Worm (Caenorhabditis elegans) whole organism, young adult: ENCODE results near the gene lido-16.

Experiments used
- B0261.1 ChIP-seq: sonication (generic microtip); optimal IDR thresholded peaks from 2 replicates; lab custom pipeline; 2016; ENCODE audit warnings: mild to moderate bottlenecking, missing genetic modification characterization, moderate library complexity, missing compliant biosample characterization
- B0336.3 ChIP-seq: fragments of 200-800 bp; sonication (Bioruptor generic); IDR thresholded peaks from 2 replicates; pipeline ENCODE4 v1.3.6; 2022; ENCODE audit warnings: missing genetic modification characterization, missing compliant biosample characterization
- F22D6.2 ChIP-seq: sonication (generic microtip); optimal IDR thresholded peaks from 2 replicates; lab custom pipeline; 2016; ENCODE audit warnings: mild to moderate bottlenecking, missing genetic modification characterization, missing compliant biosample characterization
- F33H1.4 ChIP-seq: fragments of 200-800 bp; sonication (Bioruptor generic); IDR thresholded peaks from 2 replicates; pipeline ENCODE4 v1.3.6; 2022; ENCODE audit warnings: missing genetic modification reagents, missing genetic modification characterization, missing compliant biosample characterization
- F37B4.10 ChIP-seq: fragments of 200-800 bp; sonication (Bioruptor generic); IDR thresholded peaks from 2 replicates; pipeline ENCODE4 v1.3.6; 2022; ENCODE audit warnings: missing genetic modification characterization, missing compliant biosample characterization
- F57A8.1 ChIP-seq: fragments of 200-800 bp; sonication (Bioruptor generic); optimal IDR thresholded peaks from 2 replicates; lab custom pipeline; 2018; ENCODE audit warnings: mild to moderate bottlenecking, missing genetic modification characterization, moderate library complexity, missing compliant biosample characterization
- F57C9.4 ChIP-seq: sonication (generic microtip); optimal IDR thresholded peaks from 2 replicates; lab custom pipeline; 2017; ENCODE audit warnings: mild to moderate bottlenecking, missing genetic modification characterization, missing compliant biosample characterization
- K12H6.12 ChIP-seq: fragments of 200-800 bp; sonication (Bioruptor generic); optimal IDR thresholded peaks from 2 replicates; lab custom pipeline; 2018; ENCODE audit warnings: mild to moderate bottlenecking, missing genetic modification characterization, missing compliant biosample characterization
- Y95B8A.8 ChIP-seq: fragments of 200-800 bp; sonication (Bioruptor generic); IDR thresholded peaks from 2 replicates; pipeline ENCODE4 v1.3.6; 2022; ENCODE audit warnings: missing genetic modification reagents, missing genetic modification characterization, missing compliant biosample characterization
- akir-1 ChIP-seq: fragments of 200-800 bp; sonication (Bioruptor generic); optimal IDR thresholded peaks from 2 replicates; lab custom pipeline; 2018; ENCODE audit warnings: mild to moderate bottlenecking, missing genetic modification characterization, moderate library complexity, missing compliant biosample characterization
- ama-1 ChIP-seq, 3 experiments: fragments of 150-350 bp in 1 of 3; sonication (generic microtip) in 2 of 3; optimal IDR thresholded peaks; 2 replicates each; lab custom pipeline; 2014 to 2018; ENCODE audit warnings: missing biosample characterization in 2 of 3, missing genetic modification characterization in 2 of 3, missing genetic modification reagents in 2 of 3
- aptf-3 ChIP-seq: fragments of 200-800 bp; sonication (Bioruptor generic); IDR thresholded peaks from 2 replicates; pipeline ENCODE4 v1.3.6; 2022; ENCODE audit warnings: missing genetic modification characterization, missing compliant biosample characterization
- attf-3 ChIP-seq: fragments of 200-800 bp; sonication (Bioruptor generic); conservative IDR thresholded peaks from 2 replicates; pipeline ENCODE4 v1.3.6; 2022; ENCODE audit warnings: missing genetic modification reagents, missing genetic modification characterization, missing compliant biosample characterization
- cebp-1 ChIP-seq, 2 experiments: fragments of 200-800 bp in 1 of 2; sonication (Bioruptor generic) in 1 of 2; sonication (generic microtip) in 1 of 2; IDR thresholded peaks in 1 of 2; optimal IDR thresholded peaks in 1 of 2; 2 replicates each; pipeline versions ENCODE4 v1.3.6 to Lab custom; 2017 to 2022; ENCODE audit warnings: missing compliant biosample characterization in 2 of 2, missing genetic modification characterization in 2 of 2, mild to moderate bottlenecking in 1 of 2, missing genetic modification reagents in 1 of 2, moderate library complexity in 1 of 2
- ceh-27 ChIP-seq: fragments of 200-800 bp; sonication (Bioruptor generic); optimal IDR thresholded peaks from 2 replicates; lab custom pipeline; 2018; ENCODE audit warnings: mild to moderate bottlenecking, missing genetic modification characterization, moderate library complexity, missing compliant biosample characterization
- ceh-40 ChIP-seq: fragments of 200-800 bp; sonication (Bioruptor generic); IDR thresholded peaks from 2 replicates; pipeline ENCODE4 v1.3.6; 2022; ENCODE audit warnings: missing genetic modification characterization, missing compliant biosample characterization
- ceh-58 ChIP-seq: fragments of 200-800 bp; sonication (Bioruptor generic); IDR thresholded peaks from 2 replicates; pipeline ENCODE4 v1.3.6; 2022; ENCODE audit warnings: missing genetic modification characterization, missing compliant biosample characterization
- ceh-79 ChIP-seq: sonication (generic microtip); optimal IDR thresholded peaks from 2 replicates; lab custom pipeline; 2017; ENCODE audit warnings: mild to moderate bottlenecking, missing genetic modification characterization, missing compliant biosample characterization
- ceh-91 ChIP-seq: fragments of 200-800 bp; sonication (Bioruptor generic); IDR thresholded peaks from 2 replicates; pipeline ENCODE4 v1.3.6; 2022; ENCODE audit warnings: missing genetic modification reagents, missing genetic modification characterization, missing compliant biosample characterization
- chd-7 ChIP-seq: sonication (generic microtip); optimal IDR thresholded peaks from 2 replicates; lab custom pipeline; 2016; ENCODE audit warnings: mild to moderate bottlenecking, missing genetic modification characterization, moderate library complexity, missing compliant biosample characterization
- die-1 ChIP-seq: sonication (generic microtip); optimal IDR thresholded peaks from 2 replicates; lab custom pipeline; 2016; ENCODE audit warnings: missing genotype, mild to moderate bottlenecking, missing genetic modification characterization, missing compliant biosample characterization
- efl-1 ChIP-seq: fragments of 150-350 bp; optimal IDR thresholded peaks from 2 replicates; lab custom pipeline; 2014; ENCODE audit warnings: missing biosample characterization, missing genetic modification reagents, missing genetic modification characterization
- egl-44 ChIP-seq: fragments of 200-800 bp; sonication (Bioruptor generic); IDR thresholded peaks from 2 replicates; pipeline ENCODE4 v1.3.6; 2022; ENCODE audit warnings: missing genetic modification reagents, missing genetic modification characterization, missing compliant biosample characterization
- ekl-4 ChIP-seq: fragments of 200-800 bp; sonication (Bioruptor generic); IDR thresholded peaks from 2 replicates; pipeline ENCODE4 v1.3.6; 2022; ENCODE audit warnings: missing genetic modification reagents, missing genetic modification characterization, missing compliant biosample characterization
- gei-17 ChIP-seq: fragments of 200-800 bp; sonication (Bioruptor generic); optimal IDR thresholded peaks from 2 replicates; lab custom pipeline; 2018; ENCODE audit warnings: mild to moderate bottlenecking, missing genetic modification characterization, missing compliant biosample characterization
- hlh-12 ChIP-seq: sonication (generic microtip); optimal IDR thresholded peaks from 2 replicates; lab custom pipeline; 2016; ENCODE audit warnings: missing genetic modification characterization, missing compliant biosample characterization
- hlh-26 ChIP-seq: fragments of 200-800 bp; sonication (Bioruptor generic); conservative IDR thresholded peaks from 2 replicates; pipeline ENCODE4 v1.3.6; 2022; ENCODE audit warnings: missing genetic modification reagents, missing genetic modification characterization, missing compliant biosample characterization
- hmg-1.2 ChIP-seq: fragments of 200-800 bp; sonication (Bioruptor generic); IDR thresholded peaks from 2 replicates; pipeline ENCODE4 v1.3.6; 2022; ENCODE audit warnings: missing genetic modification reagents, missing genetic modification characterization, missing compliant biosample characterization
- let-607 ChIP-seq, 2 experiments: fragments of 200-800 bp in 1 of 2; sonication (Bioruptor generic) in 1 of 2; sonication (generic microtip) in 1 of 2; optimal IDR thresholded peaks; 2 replicates each; lab custom pipeline; 2016 to 2018; ENCODE audit warnings: mild to moderate bottlenecking in 2 of 2, missing compliant biosample characterization in 2 of 2, missing genetic modification characterization in 2 of 2, moderate library complexity in 2 of 2, missing genotype in 1 of 2
- lin-26 ChIP-seq: fragments of 200-800 bp; sonication (Bioruptor generic); IDR thresholded peaks from 2 replicates; pipeline ENCODE4 v1.3.6; 2022; ENCODE audit warnings: missing genetic modification reagents, missing genetic modification characterization, missing compliant biosample characterization
- lin-35 ChIP-seq, 3 experiments: fragments of 150-350 bp in 2 of 3; sonication (generic microtip) in 1 of 3; optimal IDR thresholded peaks; 2 replicates each; lab custom pipeline; 2014 to 2018; ENCODE audit warnings: missing biosample characterization in 3 of 3, missing genetic modification characterization in 3 of 3, missing genetic modification reagents in 3 of 3
- lir-1 ChIP-seq: fragments of 200-800 bp; sonication (Bioruptor generic); conservative IDR thresholded peaks from 2 replicates; pipeline ENCODE4 v1.3.6; 2022; ENCODE audit warnings: missing genetic modification reagents, missing genetic modification characterization, missing compliant biosample characterization
- madf-10 ChIP-seq: sonication (generic microtip); optimal IDR thresholded peaks from 2 replicates; lab custom pipeline; 2016; ENCODE audit warnings: mild to moderate bottlenecking, missing genetic modification characterization, missing compliant biosample characterization
- madf-6 ChIP-seq: fragments of 200-800 bp; sonication (Bioruptor generic); IDR thresholded peaks from 2 replicates; pipeline ENCODE4 v1.3.6; 2022; ENCODE audit warnings: missing genetic modification reagents, missing genetic modification characterization, missing compliant biosample characterization
- madf-8 ChIP-seq: fragments of 200-800 bp; sonication (Bioruptor generic); conservative IDR thresholded peaks from 2 replicates; pipeline ENCODE4 v1.3.6; 2022; ENCODE audit warnings: missing genetic modification reagents, missing genetic modification characterization, missing compliant biosample characterization
- sea-2 ChIP-seq: fragments of 200-800 bp; sonication (Bioruptor generic); IDR thresholded peaks from 2 replicates; pipeline ENCODE4 v1.3.6; 2022; ENCODE audit warnings: missing genetic modification characterization, missing compliant biosample characterization
- snpc-4 ChIP-seq, 5 experiments: fragments of 150-350 bp in 1 of 5; sonication (generic microtip) in 4 of 5; optimal IDR thresholded peaks; 2 replicates each; lab custom pipeline; 2014 to 2018; ENCODE audit warnings: missing genetic modification characterization in 5 of 5, missing biosample characterization in 3 of 5, antibody characterized with exemption in 2 of 5, mild to moderate bottlenecking in 2 of 5, missing compliant biosample characterization in 2 of 5, missing genotype in 2 of 5, moderate library complexity in 2 of 5, missing genetic modification reagents in 1 of 5
- sptf-2 ChIP-seq: fragments of 200-800 bp; sonication (Bioruptor generic); optimal IDR thresholded peaks from 2 replicates; lab custom pipeline; 2018; ENCODE audit warnings: mild to moderate bottlenecking, missing genetic modification characterization, missing compliant biosample characterization
- tlf-1 ChIP-seq: fragments of 200-800 bp; sonication (Bioruptor generic); optimal IDR thresholded peaks from 2 replicates; lab custom pipeline; 2018; ENCODE audit warnings: mild to moderate bottlenecking, missing genetic modification characterization, missing compliant biosample characterization
- zfh-2 ChIP-seq: fragments of 200-800 bp; sonication (Bioruptor generic); conservative IDR thresholded peaks from 2 replicates; pipeline ENCODE4 v1.3.6; 2022; ENCODE audit warnings: missing genetic modification reagents, missing genetic modification characterization, missing compliant biosample characterization
- ztf-22 ChIP-seq: fragments of 200-800 bp; sonication (Bioruptor generic); optimal IDR thresholded peaks from 2 replicates; lab custom pipeline; 2018; ENCODE audit warnings: mild to moderate bottlenecking, missing genetic modification characterization, moderate library complexity, missing compliant biosample characterization
- ztf-26 ChIP-seq: sonication (generic microtip); optimal IDR thresholded peaks from 2 replicates; lab custom pipeline; 2017; ENCODE audit warnings: missing genetic modification characterization, missing compliant biosample characterization
- ztf-3 ChIP-seq: fragments of 200-800 bp; sonication (Bioruptor generic); optimal IDR thresholded peaks from 2 replicates; lab custom pipeline; 2018; ENCODE audit warnings: mild to moderate bottlenecking, missing genetic modification characterization, missing compliant biosample characterization
- ztf-6 ChIP-seq: fragments of 200-800 bp; sonication (Bioruptor generic); IDR thresholded peaks from 2 replicates; pipeline ENCODE4 v1.3.6; 2022; ENCODE audit warnings: missing genetic modification reagents, missing genetic modification characterization, missing compliant biosample characterization

lido-16 gene

DNA sequence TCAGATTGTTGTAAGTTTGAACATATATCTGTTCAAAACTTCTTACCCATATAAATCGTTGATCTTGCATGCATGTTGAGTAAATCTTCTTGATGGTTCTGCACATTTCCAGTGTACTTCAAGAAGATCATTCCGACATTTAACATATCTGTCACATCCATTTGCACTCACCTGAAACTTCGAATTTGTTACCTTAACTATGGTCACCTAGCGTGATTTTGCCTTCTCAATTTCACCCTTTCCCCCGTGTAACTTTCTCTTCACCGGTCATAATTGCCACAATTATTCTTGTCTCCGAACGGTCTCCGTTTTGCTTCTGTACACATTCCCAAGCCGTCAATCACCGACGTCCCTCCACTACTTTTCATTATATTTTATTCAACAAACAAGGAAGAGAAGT is 28.6 kb upstream of the lido-16 start:
- no peak for TF ChIP-seq B0261.1 (tag; lab: Kevin White, UChicago)
- no peak for TF ChIP-seq lir-1 (GFP tag; lab: Robert Waterston, UW)
- TF ChIP-seq sea-2 (GFP tag; lab: Robert Waterston, UW) = no peak
- no peak for TF ChIP-seq hlh-12
- TF ChIP-seq madf-10 (tag; lab: Kevin White, UChicago) = no peak
- TF ChIP-seq ztf-26 (tag; lab: Kevin White, UChicago) = no peak
- no peak for TF ChIP-seq F37B4.10
- TF ChIP-seq hmg-1.2 (GFP tag; lab: Robert Waterston, UW) = no peak
- TF ChIP-seq ekl-4 (GFP tag; lab: Robert Waterston, UW) = no peak
- TF ChIP-seq let-607 (tag; optimal IDR thresholded peaks at IDR 0.05; lab: Kevin White, UChicago) = no peak
- TF ChIP-seq ceh-27 (GFP tag; lab: Kevin White, UChicago) = no peak
- TF ChIP-seq lin-35 (GFP tag; optimal IDR thresholded peaks at IDR 0.05; lab: Kevin White, UChicago) = no peak
- no peak for TF ChIP-seq ztf-6
- TF ChIP-seq sptf-2 (GFP tag; lab: Kevin White, UChicago) = no peak
- TF ChIP-seq chd-7 (tag; lab: Kevin White, UChicago) = no peak
- TF ChIP-seq ztf-22 = no peak
- TF ChIP-seq, all 124 proteins: peak for 0

DNA sequence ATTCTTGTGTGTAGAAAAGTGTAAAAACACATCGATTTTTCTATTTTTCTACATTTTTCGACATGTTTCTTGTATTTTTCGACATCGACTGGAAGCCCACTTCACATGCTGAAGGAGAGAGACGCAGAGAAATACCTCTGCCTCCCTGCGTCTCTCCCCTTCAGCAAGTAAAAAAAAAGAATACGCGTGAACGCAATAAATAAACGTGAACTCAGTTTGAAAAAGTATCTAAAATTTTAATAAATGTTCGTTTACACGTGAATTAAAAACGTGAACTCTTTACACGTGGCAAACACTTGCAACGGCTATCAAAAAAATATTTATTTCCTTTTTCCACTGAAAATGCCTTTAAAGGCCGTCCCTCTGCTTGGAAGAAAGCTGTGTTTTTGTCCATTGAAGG is 18.1 kb upstream of the lido-16 start, which contains the start of gene R05G9.1:
TSS of gene R05G9.1 (plus strand) at position 343 of the 400 bp plus-strand sequence.
- TF ChIP-seq ceh-91 (GFP tag; lab: Robert Waterston, UW) (no peak), ama-1 (optimal IDR thresholded peaks at IDR 0.05; lab: Kevin White, UChicago) (no peak), ama-1 (GFP tag; optimal IDR thresholded peaks at IDR 0.05; lab: Kevin White, UChicago) (no peak), gei-17 (GFP tag; lab: Kevin White, UChicago) (no peak), attf-3 (GFP tag; lab: Robert Waterston, UW) (no peak), F22D6.2 (tag; lab: Kevin White, UChicago) (no peak), hlh-26 (GFP tag; lab: Robert Waterston, UW) (no peak), hmg-1.2 (GFP tag; lab: Robert Waterston, UW) (peak; percentile 66; the same call in 1 of the 2 replicates), tlf-1 (GFP tag; lab: Kevin White, UChicago) (no peak), zfh-2 (GFP tag; lab: Robert Waterston, UW) (no peak)

- TF ChIP-seq hmg-1.2 (GFP tag; lab: Robert Waterston, UW) = peak; percentile 27; the same call in 1 of the 2 replicates
- no peak for TF ChIP-seq F57C9.4 (tag; lab: Kevin White, UChicago)
- TF ChIP-seq ceh-58 (GFP tag; lab: Robert Waterston, UW) = no peak
- no peak for TF ChIP-seq aptf-3 (GFP tag; lab: Robert Waterston, UW)
- TF ChIP-seq zfh-2 (GFP tag; lab: Robert Waterston, UW) = no peak
- TF ChIP-seq Y95B8A.8 (GFP tag; lab: Robert Waterston, UW) = no peak
- no peak for TF ChIP-seq ama-1 (optimal IDR thresholded peaks at IDR 0.05; lab: Kevin White, UChicago)
- TF ChIP-seq ama-1 (GFP tag; optimal IDR thresholded peaks at IDR 0.05; lab: Kevin White, UChicago) = no peak
- no peak for TF ChIP-seq B0336.3 (GFP tag; lab: Robert Waterston, UW)
- peak; percentile 50 for TF ChIP-seq efl-1 (GFP tag; lab: Kevin White, UChicago)
- no peak for TF ChIP-seq cebp-1 (GFP tag; IDR thresholded peaks at IDR 0.05; lab: Robert Waterston, UW)
- no peak for TF ChIP-seq cebp-1 (tag; optimal IDR thresholded peaks at IDR 0.05; lab: Kevin White, UChicago)
- TF ChIP-seq madf-8 (GFP tag; lab: Robert Waterston, UW) = peak; percentile 47
- no peak for TF ChIP-seq akir-1 (GFP tag; lab: Kevin White, UChicago)
- 0 out of 2 replicates have a peak, but pooled peaks have one; percentile 20 for TF ChIP-seq F33H1.4 (GFP tag; lab: Robert Waterston, UW)
- no peak for TF ChIP-seq egl-44 (GFP tag; lab: Robert Waterston, UW)
- no peak for TF ChIP-seq lin-26 (GFP tag; lab: Robert Waterston, UW)
- no peak for TF ChIP-seq K12H6.12 (tag; lab: Kevin White, UChicago)
- TF ChIP-seq ztf-3 = no peak
- TF ChIP-seq ceh-40 (GFP tag; lab: Robert Waterston, UW) = no peak
- no peak for TF ChIP-seq ceh-79 (tag; lab: Kevin White, UChicago)
- peak; percentile 86 for TF ChIP-seq madf-6
- no peak for TF ChIP-seq hlh-12
- TF ChIP-seq hlh-26 (GFP tag; lab: Robert Waterston, UW) = no peak
- TF ChIP-seq snpc-4 (GFP tag; optimal IDR thresholded peaks at IDR 0.05; lab: Kevin White, UChicago) = no peak
- no peak for TF ChIP-seq snpc-4 (tag; optimal IDR thresholded peaks at IDR 0.05; lab: Kevin White, UChicago)
- TF ChIP-seq die-1 (tag; lab: Kevin White, UChicago) = no peak
- TF ChIP-seq F57A8.1 (GFP tag; lab: Kevin White, UChicago) = no peak
These were observed 16.6 kb upstream of the lido-16 start, which contains the start of gene R05G9.3 for ce11 chrII:6501420-6501819. R05G9.3 (minus strand) TSS chrII:6501520.
